Worm (Caenorhabditis elegans): ENCODE results near the gene eor-2.

eor-2 gene

ce11 chrX:14557352-14557935, 45.4 kb upstream of the eor-2 start (continued):
- no peak for TF ChIP-seq spr-1 (tag; optimal IDR thresholded peaks at IDR 0.05)
- TF ChIP-seq egl-27 (tag; optimal IDR thresholded peaks at IDR 0.05), result no peak
- TF ChIP-seq ceh-32 (tag; optimal IDR thresholded peaks at IDR 0.05; ENCODE audit: poor library complexity), result no peak
- TF ChIP-seq D1046.2 (GFP tag; IDR thresholded peaks at IDR 0.05), result no peak
- TF ChIP-seq ceh-28 (tag; optimal IDR thresholded peaks at IDR 0.05), result no peak
- TF ChIP-seq mdt-29 (GFP tag; IDR thresholded peaks at IDR 0.05), result no peak
- peak; percentile 96 for TF ChIP-seq aha-1 (tag)
- TF ChIP-seq hlh-11 (tag; optimal IDR thresholded peaks at IDR 0.05), result peak; percentile 76
- no peak for TF ChIP-seq F10B5.3 (tag; optimal IDR thresholded peaks at IDR 0.05)
- peak; percentile 47 for TF ChIP-seq dve-1 (tag; optimal IDR thresholded peaks at IDR 0.05; ENCODE audit: insufficient read depth)
- peak; percentile 77 for TF ChIP-seq nhr-28 (tag; optimal IDR thresholded peaks at IDR 0.05)
- no peak for TF ChIP-seq nhr-25 (tag; optimal IDR thresholded peaks at IDR 0.05; ENCODE audit: borderline replicate concordance, insufficient read depth)
- no peak for TF ChIP-seq daf-12 (tag; optimal IDR thresholded peaks at IDR 0.05)
- no peak for TF ChIP-seq egl-43 (GFP tag; IDR thresholded peaks at IDR 0.05)
- peak in 1 of 2 experiments; percentile 18 for TF ChIP-seq lsy-2 (tag; optimal IDR thresholded peaks at IDR 0.05)
- peak; percentile 39 for TF ChIP-seq dmd-6 (GFP tag; IDR thresholded peaks at IDR 0.05)
- no peak for TF ChIP-seq lin-39 (tag; optimal IDR thresholded peaks at IDR 0.05)
- no peak for TF ChIP-seq zip-11 (GFP tag; IDR thresholded peaks at IDR 0.05)
- no peak for TF ChIP-seq snpc-1.2 (GFP tag; IDR thresholded peaks at IDR 0.05)
- no peak for TF ChIP-seq zfp-3 (GFP tag; conservative IDR thresholded peaks at IDR 0.05)
- TF ChIP-seq set-16 (GFP tag; IDR thresholded peaks at IDR 0.05), result peak; percentile 19; the same call in 1 of the 2 replicates
- TF ChIP-seq dmd-9 (GFP tag; IDR thresholded peaks at IDR 0.05), result no peak
- no peak for TF ChIP-seq ceh-20 (GFP tag; IDR thresholded peaks at IDR 0.05)
- peak; percentile 81 for TF ChIP-seq hmg-1.1 (GFP tag; IDR thresholded peaks at IDR 0.05)
- no peak for TF ChIP-seq saeg-2 (GFP tag; IDR thresholded peaks at IDR 0.05)
- no peak for TF ChIP-seq Y75B8A.6 (GFP tag; IDR thresholded peaks at IDR 0.05)
- TF ChIP-seq aly-2 (tag; optimal IDR thresholded peaks at IDR 0.05), result no peak
- no peak for TF ChIP-seq F44E2.7 (GFP tag; IDR thresholded peaks at IDR 0.05)
- TF ChIP-seq lin-38 (GFP tag; IDR thresholded peaks at IDR 0.05), result no peak
- TF ChIP-seq nhr-77 (tag; optimal IDR thresholded peaks at IDR 0.05), result no peak
- TF ChIP-seq lin-13 (GFP tag; optimal IDR thresholded peaks at IDR 0.05), result peak; percentile 7
- no peak for TF ChIP-seq ZK337.2 (GFP tag; IDR thresholded peaks at IDR 0.05)
- no peak for TF ChIP-seq Y5F2A.4 (GFP tag; optimal IDR thresholded peaks at IDR 0.05)
- TF ChIP-seq daf-19 (GFP tag; conservative IDR thresholded peaks at IDR 0.05), result no peak
- no peak for TF ChIP-seq ceh-82 (tag; optimal IDR thresholded peaks at IDR 0.05)
- TF ChIP-seq ctbp-1 (GFP tag; IDR thresholded peaks at IDR 0.05), result peak; percentile 80
- TF ChIP-seq mdl-1 (tag; optimal IDR thresholded peaks at IDR 0.05), result peak in 1 of 2 experiments; percentile 79
- no peak for TF ChIP-seq dpl-1 (GFP tag; optimal IDR thresholded peaks at IDR 0.05)
- TF ChIP-seq jun-1 (tag; optimal IDR thresholded peaks at IDR 0.05), result no peak
- TF ChIP-seq nhr-48 (tag; optimal IDR thresholded peaks at IDR 0.05), result peak; percentile 5
- TF ChIP-seq hlh-30 (tag; optimal IDR thresholded peaks at IDR 0.05; ENCODE audit: insufficient read depth), result peak; percentile 69
- TF ChIP-seq arid-1 (GFP tag; conservative IDR thresholded peaks at IDR 0.05), result 0 out of 2 replicates have a peak, but pooled peaks have one; percentile 21
- TF ChIP-seq madf-5 (GFP tag; IDR thresholded peaks at IDR 0.05), result no peak
- TF ChIP-seq rbr-2 (tag; optimal IDR thresholded peaks at IDR 0.05), result peak; percentile 19
- TF ChIP-seq ceh-44 (GFP tag; IDR thresholded peaks at IDR 0.05), result no peak
- no peak for TF ChIP-seq mxl-2 (GFP tag; conservative IDR thresholded peaks at IDR 0.05)
- no peak for TF ChIP-seq nhr-42 (GFP tag; IDR thresholded peaks at IDR 0.05)
- TF ChIP-seq unc-62 (GFP tag; optimal IDR thresholded peaks at IDR 0.05 in 1 of 2), result peak in 1 of 2 experiments; percentile 98
- peak; percentile 16 for TF ChIP-seq unc-62 (tag; optimal IDR thresholded peaks at IDR 0.05)
- TF ChIP-seq ztf-7 (tag; optimal IDR thresholded peaks at IDR 0.05), result peak; percentile 82
